Worm (Caenorhabditis elegans): ENCODE data around the gene F44D12.8.

The F44D12.8 gene

ce11 chrIV:9994895-9995394 is 28.1 kb upstream of the F44D12.8 start, which contains the start of gene uba-1 (continued):
- TF ChIP-seq lin-39 (tag; optimal IDR thresholded peaks at IDR 0.05) (no peak), mbf-1 (tag; optimal IDR thresholded peaks at IDR 0.05) (no peak), sem-4 (tag; optimal IDR thresholded peaks at IDR 0.05) (no peak), nhr-77 (tag; optimal IDR thresholded peaks at IDR 0.05) (no peak), mdl-1 (tag; optimal IDR thresholded peaks at IDR 0.05) (no peak), ztf-4 (tag; optimal IDR thresholded peaks at IDR 0.05) (no peak), nhr-237 (tag; optimal IDR thresholded peaks at IDR 0.05) (no peak)

- TF ChIP-seq mab-5 (tag; optimal IDR thresholded peaks at IDR 0.05), result no peak
- no peak for TF ChIP-seq crh-2 (tag; optimal IDR thresholded peaks at IDR 0.05)
- TF ChIP-seq F13H6.1 (tag; optimal IDR thresholded peaks at IDR 0.05), result no peak
- peak in 1 of 2 experiments; percentile 69 for TF ChIP-seq lsy-2 (tag; optimal IDR thresholded peaks at IDR 0.05)
- no peak for TF ChIP-seq ztf-4 (tag; optimal IDR thresholded peaks at IDR 0.05)
- TF ChIP-seq sma-9 (GFP tag; optimal IDR thresholded peaks at IDR 0.05), result peak; percentile 22
- TF ChIP-seq sma-9 (tag; optimal IDR thresholded peaks at IDR 0.05), result no peak
- TF ChIP-seq aly-2 (tag; optimal IDR thresholded peaks at IDR 0.05), result no peak
- no peak for TF ChIP-seq gmeb-1 (tag; optimal IDR thresholded peaks at IDR 0.05)
- no peak for TF ChIP-seq nhr-25 (tag; optimal IDR thresholded peaks at IDR 0.05)
- TF ChIP-seq nhr-11 (tag; optimal IDR thresholded peaks at IDR 0.05), result no peak
- no peak for TF ChIP-seq unc-39 (tag; optimal IDR thresholded peaks at IDR 0.05)
- no peak for TF ChIP-seq ceh-82 (tag; optimal IDR thresholded peaks at IDR 0.05)
- peak; percentile 33 for TF ChIP-seq ama-1 (optimal IDR thresholded peaks at IDR 0.05)
- no peak for TF ChIP-seq elt-1 (tag; optimal IDR thresholded peaks at IDR 0.05)
- no peak for TF ChIP-seq R02D3.7 (tag; optimal IDR thresholded peaks at IDR 0.05)
- TF ChIP-seq nhr-21 (tag; optimal IDR thresholded peaks at IDR 0.05), result no peak
- no peak for TF ChIP-seq snpc-4 (tag; optimal IDR thresholded peaks at IDR 0.05)
- TF ChIP-seq fos-1 (tag; optimal IDR thresholded peaks at IDR 0.05), result peak; percentile 56
- TF ChIP-seq unc-55 (GFP tag; optimal IDR thresholded peaks at IDR 0.05), result peak; percentile 34
- no peak for TF ChIP-seq nhr-6 (tag; optimal IDR thresholded peaks at IDR 0.05)
- no peak for TF ChIP-seq skn-1 (tag; optimal IDR thresholded peaks at IDR 0.05)
- TF ChIP-seq nhr-12 (tag; optimal IDR thresholded peaks at IDR 0.05), result no peak
- TF ChIP-seq sem-4 (tag; optimal IDR thresholded peaks at IDR 0.05), result no peak
- no peak for TF ChIP-seq lin-13 (GFP tag; optimal IDR thresholded peaks at IDR 0.05)
- no peak for TF ChIP-seq mdl-1 (tag; optimal IDR thresholded peaks at IDR 0.05)
These were observed 24.4 kb upstream of the F44D12.8 start, which contains the start of gene pyp-1 for ce11 chrIV:9998487-9999218. pyp-1 (minus strand) TSS chrIV:9998925.

DNA sequence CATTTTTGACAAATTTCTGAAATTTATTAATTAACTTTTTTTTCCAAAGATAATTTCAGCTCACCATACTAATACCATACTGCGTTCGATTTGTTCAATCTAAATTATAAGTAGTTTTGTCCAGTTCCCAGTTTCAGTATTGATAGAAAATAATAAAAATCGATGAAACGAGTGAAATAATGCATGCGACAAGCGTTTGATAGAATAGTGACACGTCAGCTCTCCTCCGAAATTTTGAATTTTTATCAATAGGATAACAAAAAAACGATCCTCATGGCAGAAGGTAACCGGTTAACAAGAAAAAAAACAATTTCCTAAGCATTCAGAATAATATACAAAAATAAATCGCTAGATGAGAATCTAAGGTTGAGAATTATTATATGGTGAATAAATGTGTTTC is 21.3 kb upstream of the F44D12.8 start, which contains the start of gene C47E12.3:
C47E12.3 (minus strand) TSS at position 101 of the 400 bp plus-strand sequence.
- TF ChIP-seq ceh-82 (tag; optimal IDR thresholded peaks at IDR 0.05) (no peak), nhr-11 (tag; optimal IDR thresholded peaks at IDR 0.05) (no peak), F13H6.1 (tag; optimal IDR thresholded peaks at IDR 0.05) (no peak)

DNA sequence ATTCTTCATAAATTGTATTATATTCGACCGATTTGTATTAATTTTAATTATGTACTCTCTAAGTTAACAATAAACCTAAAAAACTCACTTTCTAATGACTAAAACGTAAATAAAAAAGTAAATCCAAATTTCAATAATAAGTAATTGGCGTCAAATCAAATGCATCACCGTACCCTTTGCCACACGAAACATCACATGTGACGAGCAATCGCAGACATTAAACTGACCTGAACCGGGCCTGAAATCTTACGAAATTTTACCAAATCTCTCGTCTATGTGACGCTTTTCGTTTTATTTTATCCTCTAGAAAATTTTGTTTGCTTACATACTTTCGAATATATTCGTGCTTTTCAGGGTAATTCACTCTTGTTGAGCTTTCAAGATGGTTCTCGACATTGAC is 19.7 kb upstream of the F44D12.8 start, which contains the start of the genes C47E12.2 and sars-1:
C47E12.2 (minus strand) TSS at position 131 of the 400 bp plus-strand sequence.
sars-1 (plus strand) TSS at position 355 of the 400 bp plus-strand sequence.
- TF ChIP-seq nhr-12 (tag; optimal IDR thresholded peaks at IDR 0.05) (no peak), nhr-11 (tag; optimal IDR thresholded peaks at IDR 0.05) (no peak), lsy-2 (tag; optimal IDR thresholded peaks at IDR 0.05) (peak; percentile 58 to 92), nhr-10 (tag; optimal IDR thresholded peaks at IDR 0.05) (no peak), nhr-23 (tag; optimal IDR thresholded peaks at IDR 0.05) (no peak), crh-2 (tag; optimal IDR thresholded peaks at IDR 0.05) (peak; percentile 32), ZK546.5 (tag; optimal IDR thresholded peaks at IDR 0.05) (no peak), elt-1 (tag; optimal IDR thresholded peaks at IDR 0.05) (no peak), unc-39 (tag; optimal IDR thresholded peaks at IDR 0.05) (no peak), C34F6.9 (tag; optimal IDR thresholded peaks at IDR 0.05) (peak; percentile 18), lin-11 (tag; optimal IDR thresholded peaks at IDR 0.05) (no peak), nhr-129 (tag; optimal IDR thresholded peaks at IDR 0.05) (peak; percentile 88)
